Worm (Caenorhabditis elegans): ENCODE results near the gene ref-2.

ref-2 gene

DNA sequence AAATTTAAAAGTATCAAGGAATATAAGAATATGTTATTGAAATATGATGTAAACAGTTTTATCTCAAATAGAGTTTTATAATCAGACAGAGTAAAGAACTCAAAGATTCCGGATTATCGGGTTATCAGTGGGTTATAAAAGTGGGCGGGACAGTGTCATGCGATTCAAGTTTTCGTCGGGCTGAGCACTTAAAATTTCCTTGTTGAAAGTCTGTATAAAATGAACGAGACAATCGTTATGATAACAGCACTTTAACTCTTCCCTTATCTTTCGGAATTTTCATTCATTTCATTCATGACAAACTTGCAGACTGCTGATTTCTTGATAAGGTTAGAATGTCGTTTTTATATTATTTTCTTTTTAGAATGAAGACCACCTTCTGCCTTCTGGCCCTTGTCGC, 18.4 kb upstream of the ref-2 start, which contains the start of gene spp-14:
TSS of gene spp-14 (plus strand) at position 365 of the 400 bp plus-strand sequence.
- TF ChIP-seq ztf-3 (GFP tag; optimal IDR thresholded peaks at IDR 0.05) (no peak), zfh-2 (GFP tag; conservative IDR thresholded peaks at IDR 0.05) (no peak), T26A5.8 (tag; optimal IDR thresholded peaks at IDR 0.05) (no peak), ccch-3 (GFP tag; optimal IDR thresholded peaks at IDR 0.05) (no peak), lin-26 (GFP tag; IDR thresholded peaks at IDR 0.05) (no peak), tbp1 (GFP tag; optimal IDR thresholded peaks at IDR 0.05) (peak; percentile 23), ZK185.1 (tag; optimal IDR thresholded peaks at IDR 0.05; ENCODE audit: poor library complexity, severe bottlenecking) (no peak), atf-7 (tag; optimal IDR thresholded peaks at IDR 0.05) (peak; percentile 60), nhr-80 (tag; optimal IDR thresholded peaks at IDR 0.05) (peak; percentile 89), let-607 (tag; optimal IDR thresholded peaks at IDR 0.05) (peak in 1 of 2 experiments; percentile 3), madf-10 (tag; optimal IDR thresholded peaks at IDR 0.05) (no peak), ztf-22 (GFP tag; optimal IDR thresholded peaks at IDR 0.05) (peak; percentile 52), B0261.1 (tag; optimal IDR thresholded peaks at IDR 0.05) (no peak), cebp-1 (GFP tag; IDR thresholded peaks at IDR 0.05) (no peak), cebp-1 (tag; optimal IDR thresholded peaks at IDR 0.05) (peak; percentile 9), attf-6 (GFP tag; IDR thresholded peaks at IDR 0.05) (no peak), B0035.1 (tag; optimal IDR thresholded peaks at IDR 0.05) (no peak), bed-2 (GFP tag; IDR thresholded peaks at IDR 0.05) (no peak), K12H6.12 (tag; optimal IDR thresholded peaks at IDR 0.05) (no peak), C06A6.2 (GFP tag; conservative IDR thresholded peaks at IDR 0.05) (no peak), xnd-1 (tag; optimal IDR thresholded peaks at IDR 0.05) (no peak)

DNA sequence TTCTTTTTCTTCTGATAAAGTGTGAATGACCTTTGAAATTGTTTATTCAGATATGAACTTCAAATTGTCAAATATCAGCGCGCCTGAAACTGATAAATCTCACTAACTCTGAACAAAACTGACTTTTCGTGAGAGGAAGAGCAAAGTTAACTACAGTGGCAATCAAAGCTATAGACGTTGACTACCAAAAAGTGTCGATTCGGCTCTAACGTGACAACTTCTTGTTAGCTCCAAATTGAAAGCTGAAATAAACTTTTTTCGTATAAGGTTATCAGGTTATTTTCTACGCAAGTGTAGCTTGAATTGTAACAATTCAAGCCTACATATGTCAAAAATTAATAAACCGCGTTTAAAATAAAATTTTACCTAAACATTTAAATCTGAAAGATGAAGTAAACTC, 17.7 kb upstream of the ref-2 start:
- TF ChIP-seq lsy-27 (tag; optimal IDR thresholded peaks at IDR 0.05; ENCODE audit: borderline replicate concordance, insufficient read depth) = no peak
- no peak for TF ChIP-seq snpc-1.3 (tag; optimal IDR thresholded peaks at IDR 0.05; ENCODE audit: insufficient read depth)
- TF ChIP-seq C17E4.6 (GFP tag; IDR thresholded peaks at IDR 0.05) = no peak
- TF ChIP-seq F22D6.2 (tag; optimal IDR thresholded peaks at IDR 0.05) = no peak
- TF ChIP-seq Y79H2A.3 (GFP tag; conservative IDR thresholded peaks at IDR 0.05) = no peak
- TF ChIP-seq madf-8 (GFP tag; conservative IDR thresholded peaks at IDR 0.05) = no peak
- no peak for TF ChIP-seq ccch-3 (GFP tag; optimal IDR thresholded peaks at IDR 0.05)

DNA sequence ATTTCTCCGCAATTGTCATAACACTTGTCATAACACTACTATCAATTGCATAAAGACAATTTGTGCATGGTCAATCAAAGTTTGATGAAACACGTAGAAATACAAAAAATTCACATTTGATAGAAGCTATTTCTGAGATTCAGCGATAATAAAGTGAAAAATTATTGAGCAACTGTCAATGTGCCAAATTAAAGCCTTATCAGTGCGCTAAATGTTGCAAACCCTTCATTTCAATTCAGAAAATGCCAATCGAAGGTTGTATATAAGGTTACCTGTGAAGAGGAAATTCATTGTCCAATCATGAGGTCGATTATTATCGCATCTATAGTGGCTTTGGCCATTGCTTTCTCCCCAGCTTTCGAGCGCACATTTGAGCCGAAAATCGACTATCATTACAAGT, 16.4 kb upstream of the ref-2 start, which contains the start of gene vit-1:
TSS of gene vit-1 (plus strand) at position 289 of the 400 bp plus-strand sequence.
- peak; percentile 14 for TF ChIP-seq tbp1 (GFP tag; optimal IDR thresholded peaks at IDR 0.05)
- no peak for TF ChIP-seq ztf-25 (GFP tag; IDR thresholded peaks at IDR 0.05)
- TF ChIP-seq D2030.7 (GFP tag; IDR thresholded peaks at IDR 0.05) = no peak
- no peak for TF ChIP-seq xnd-1 (tag; optimal IDR thresholded peaks at IDR 0.05)
- TF ChIP-seq nhr-80 (tag; optimal IDR thresholded peaks at IDR 0.05) = peak; percentile 74
- peak; percentile 11 to 30 for TF ChIP-seq let-607 (tag; optimal IDR thresholded peaks at IDR 0.05)

DNA sequence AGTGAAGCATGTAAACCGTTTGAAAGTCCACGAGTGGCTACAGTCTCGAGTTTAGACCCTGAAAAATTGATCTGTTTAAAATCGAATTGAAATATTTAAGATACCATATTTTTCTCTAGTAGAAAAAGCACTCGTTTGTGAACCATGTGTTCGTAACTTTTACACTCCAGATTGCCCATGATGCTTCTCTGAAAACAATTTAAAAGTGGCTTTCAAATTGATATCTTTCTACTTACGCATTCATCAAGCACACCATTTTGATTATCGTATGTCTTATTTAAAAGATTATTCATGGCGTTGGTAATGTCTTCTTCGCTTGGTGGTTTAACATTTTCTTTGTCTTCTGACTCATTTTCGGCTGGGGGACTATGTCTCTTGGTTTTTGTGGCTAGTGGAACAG, 10.5 kb upstream of the ref-2 start:
- TF ChIP-seq nhr-90 (tag; optimal IDR thresholded peaks at IDR 0.05) (no peak), atf-7 (tag; optimal IDR thresholded peaks at IDR 0.05) (peak; percentile 23), attf-5 (GFP tag; optimal IDR thresholded peaks at IDR 0.05) (no peak), lin-54 (GFP tag; optimal IDR thresholded peaks at IDR 0.05) (no peak), ztf-26 (tag; optimal IDR thresholded peaks at IDR 0.05) (no peak), B0336.3 (GFP tag; IDR thresholded peaks at IDR 0.05) (peak; percentile 60; the same call in 1 of the 2 replicates), F57A8.1 (GFP tag; optimal IDR thresholded peaks at IDR 0.05) (no peak), ceh-58 (GFP tag; IDR thresholded peaks at IDR 0.05) (no peak), lin-26 (GFP tag; IDR thresholded peaks at IDR 0.05) (0 out of 2 replicates have a peak, but pooled peaks have one; percentile 4), let-526 (GFP tag; IDR thresholded peaks at IDR 0.05) (no peak), Y53G8AR.9 (GFP tag; conservative IDR thresholded peaks at IDR 0.05) (peak; percentile 24; the same call in 1 of the 2 replicates), K12H6.12 (tag; optimal IDR thresholded peaks at IDR 0.05) (no peak), nhr-80 (tag; optimal IDR thresholded peaks at IDR 0.05) (no peak), hlh-12 (tag; optimal IDR thresholded peaks at IDR 0.05) (no peak), fkh-3 (tag; optimal IDR thresholded peaks at IDR 0.05) (no peak), zim-3 (tag; optimal IDR thresholded peaks at IDR 0.05) (no peak), dpl-1 (GFP tag; optimal IDR thresholded peaks at IDR 0.05) (no peak), snpc-4 (GFP tag; optimal IDR thresholded peaks at IDR 0.05) (no peak), snpc-4 (tag; optimal IDR thresholded peaks at IDR 0.05) (no peak)
